Worm (Caenorhabditis elegans): ENCODE results near the gene dhs-17.

DNA sequence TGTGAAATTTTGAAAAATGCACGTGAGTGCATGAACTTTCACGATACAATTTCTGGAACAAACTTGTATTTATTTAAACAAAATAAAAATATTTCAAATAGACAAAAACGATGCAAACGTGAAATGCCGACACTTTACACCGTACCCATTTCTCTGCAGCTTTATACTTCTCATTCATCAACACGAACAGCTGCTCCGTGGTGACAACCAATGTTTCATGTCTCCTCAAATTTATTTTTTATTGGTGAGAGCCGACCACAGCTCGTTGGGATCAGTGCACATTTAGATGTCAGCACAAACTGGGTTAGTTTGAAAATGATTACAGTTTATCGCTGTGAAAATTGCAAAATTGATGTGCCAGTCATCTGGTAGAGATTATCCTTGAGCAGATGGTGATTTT lies 39.0 kb downstream of the dhs-17 start:
- no peak for TF ChIP-seq lsy-2 (tag; optimal IDR thresholded peaks at IDR 0.05)
- TF ChIP-seq fos-1 (tag; optimal IDR thresholded peaks at IDR 0.05) = no peak
- no peak for TF ChIP-seq aly-2 (tag; optimal IDR thresholded peaks at IDR 0.05)
- TF ChIP-seq blmp-1 (tag; optimal IDR thresholded peaks at IDR 0.05; ENCODE audit: insufficient read depth) = no peak
